Worm (Caenorhabditis elegans): Measurements from ENCODE around the gene F40A3.7.

DNA sequence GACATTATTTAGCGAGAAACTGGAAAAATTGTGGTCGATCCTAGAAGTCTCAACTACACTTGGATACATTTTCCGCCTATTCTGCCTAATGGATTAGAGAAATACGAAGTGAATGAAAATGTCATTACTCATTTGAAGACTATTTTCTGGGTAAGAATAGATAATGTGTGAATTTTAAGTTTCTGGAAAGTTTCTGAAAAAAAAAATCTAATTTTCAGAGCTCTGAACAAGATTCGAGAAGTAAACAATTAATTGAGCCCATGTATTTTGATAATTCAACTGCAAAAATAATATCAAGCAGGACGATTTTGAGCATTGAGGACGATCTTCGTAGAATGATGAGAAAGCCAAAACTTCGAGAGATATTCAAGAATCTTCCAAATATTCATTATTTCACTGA, 46.6 kb upstream of the F40A3.7 start:
- TF ChIP-seq sptf-1 (tag; optimal IDR thresholded peaks at IDR 0.05) = no peak
- no peak for TF ChIP-seq ceh-63 (GFP tag; optimal IDR thresholded peaks at IDR 0.05)
- no peak for TF ChIP-seq zag-1 (tag; optimal IDR thresholded peaks at IDR 0.05)
- TF ChIP-seq lin-13 (GFP tag; optimal IDR thresholded peaks at IDR 0.05) = no peak
- TF ChIP-seq lin-35 (GFP tag; optimal IDR thresholded peaks at IDR 0.05) = no peak
- TF ChIP-seq lsy-2 (tag; optimal IDR thresholded peaks at IDR 0.05) = no peak
- no peak for TF ChIP-seq nhr-12 (tag; optimal IDR thresholded peaks at IDR 0.05)
- TF ChIP-seq nhr-11 (tag; optimal IDR thresholded peaks at IDR 0.05) = no peak
- no peak for TF ChIP-seq snpc-4 (tag; optimal IDR thresholded peaks at IDR 0.05)
- no peak for TF ChIP-seq tbx-2 (tag; optimal IDR thresholded peaks at IDR 0.05)

Measured in whole organism, L1 larva.